Worm (Caenorhabditis elegans) whole organism, L3 larva: ENCODE measurements around the gene cyp-33C8.

ENCODE experiments used
- R02D3.7 ChIP-seq: fragments of 150-350 bp; optimal IDR thresholded peaks from 2 replicates; lab custom pipeline; 2014; ENCODE audit warnings: missing biosample characterization, missing genetic modification characterization
- ZK546.5 ChIP-seq: sonication (generic microtip); optimal IDR thresholded peaks from 2 replicates; lab custom pipeline; 2017; ENCODE audit warnings: missing biosample characterization, missing genetic modification characterization
- aly-2 ChIP-seq: fragments of 150-350 bp; optimal IDR thresholded peaks from 2 replicates; lab custom pipeline; 2014; ENCODE audit warnings: missing biosample characterization, missing genetic modification characterization
- ama-1 ChIP-seq: fragments of 150-350 bp; optimal IDR thresholded peaks from 2 replicates; lab custom pipeline; 2018
- ceh-16 ChIP-seq: sonication (generic microtip); optimal IDR thresholded peaks from 2 replicates; lab custom pipeline; 2017; ENCODE audit warnings: missing biosample characterization, missing genetic modification characterization
- ceh-28 ChIP-seq: fragments of 150-350 bp; optimal IDR thresholded peaks from 2 replicates; lab custom pipeline; 2014; ENCODE audit warnings: missing biosample characterization, missing genetic modification reagents, missing genetic modification characterization
- ceh-9 ChIP-seq: sonication (generic microtip); optimal IDR thresholded peaks from 2 replicates; lab custom pipeline; 2018; ENCODE audit warnings: missing biosample characterization, missing genetic modification characterization
- daf-12 ChIP-seq: fragments of 150-350 bp; optimal IDR thresholded peaks from 2 replicates; lab custom pipeline; 2014; ENCODE audit warnings: missing biosample characterization, missing genetic modification reagents, missing genetic modification characterization
- egl-27 ChIP-seq: sonication (generic microtip); optimal IDR thresholded peaks from 4 replicates; lab custom pipeline; 2017; ENCODE audit warnings: missing biosample characterization, missing genetic modification reagents, missing genetic modification characterization
- egl-5 ChIP-seq: fragments of 150-350 bp; optimal IDR thresholded peaks from 2 replicates; lab custom pipeline; 2017; ENCODE audit warnings: missing biosample characterization, missing genetic modification reagents, missing genetic modification characterization, inconsistent platforms
- elt-1 ChIP-seq: fragments of 150-350 bp; optimal IDR thresholded peaks from 2 replicates; lab custom pipeline; 2014; ENCODE audit warnings: missing biosample characterization, missing genetic modification characterization
- elt-2 ChIP-seq: sonication (generic microtip); optimal IDR thresholded peaks from 2 replicates; lab custom pipeline; 2016; ENCODE audit warnings: missing genetic modification reagents, mild to moderate bottlenecking, missing genetic modification characterization, missing compliant biosample characterization
- elt-3 ChIP-seq, 3 experiments: fragments of 150-350 bp in 1 of 3; sonication (generic microtip) in 2 of 3; optimal IDR thresholded peaks; 2 replicates in 2 of 3; 4 replicates in 1 of 3; lab custom pipeline; 2014 to 2017; ENCODE audit warnings: missing biosample characterization in 3 of 3, missing genetic modification characterization in 3 of 3
- eor-1 ChIP-seq, 2 experiments: fragments of 150-350 bp; optimal IDR thresholded peaks; 2 replicates each; lab custom pipeline; 2014 to 2018; ENCODE audit warnings: missing biosample characterization in 2 of 2, missing genetic modification characterization in 2 of 2
- fkh-10 ChIP-seq: sonication (generic microtip); optimal IDR thresholded peaks from 2 replicates; lab custom pipeline; 2017; ENCODE audit warnings: missing biosample characterization, missing genetic modification reagents, missing genetic modification characterization
- fkh-2 ChIP-seq: fragments of 150-350 bp; optimal IDR thresholded peaks from 2 replicates; lab custom pipeline; 2014; ENCODE audit warnings: missing biosample characterization, missing genetic modification reagents, missing genetic modification characterization
- fos-1 ChIP-seq: fragments of 150-350 bp; optimal IDR thresholded peaks from 2 replicates; lab custom pipeline; 2014; ENCODE audit warnings: missing biosample characterization, missing genetic modification characterization
- hmg-11 ChIP-seq: sonication (generic microtip); optimal IDR thresholded peaks from 2 replicates; lab custom pipeline; 2016; ENCODE audit warnings: missing genetic modification characterization, missing compliant biosample characterization
- jun-1 ChIP-seq: fragments of 150-350 bp; optimal IDR thresholded peaks from 2 replicates; lab custom pipeline; 2014; ENCODE audit warnings: missing biosample characterization, missing genetic modification reagents, missing genetic modification characterization
- lin-15B ChIP-seq: fragments of 150-350 bp; optimal IDR thresholded peaks from 2 replicates; lab custom pipeline; 2014; ENCODE audit warnings: missing biosample characterization, missing genetic modification characterization
- lin-39 ChIP-seq: fragments of 150-350 bp; optimal IDR thresholded peaks from 2 replicates; lab custom pipeline; 2018; ENCODE audit warnings: missing biosample characterization, missing genetic modification reagents, missing genetic modification characterization
- nhr-11 ChIP-seq: fragments of 150-350 bp; optimal IDR thresholded peaks from 2 replicates; lab custom pipeline; 2014; ENCODE audit warnings: missing biosample characterization, missing genetic modification characterization
- nhr-12 ChIP-seq: fragments of 150-350 bp; optimal IDR thresholded peaks from 2 replicates; lab custom pipeline; 2014; ENCODE audit warnings: missing biosample characterization, missing genetic modification characterization
- nhr-23 ChIP-seq: fragments of 150-350 bp; optimal IDR thresholded peaks from 2 replicates; lab custom pipeline; 2014; ENCODE audit warnings: missing biosample characterization, missing genetic modification reagents, missing genetic modification characterization
- nhr-237 ChIP-seq: fragments of 150-350 bp; optimal IDR thresholded peaks from 2 replicates; lab custom pipeline; 2014; ENCODE audit warnings: missing biosample characterization, missing genetic modification characterization
- nhr-25 ChIP-seq: sonication (generic microtip); optimal IDR thresholded peaks from 2 replicates; lab custom pipeline; 2017; ENCODE audit warnings: missing biosample characterization, missing genetic modification characterization
- nhr-28 ChIP-seq: fragments of 150-350 bp; optimal IDR thresholded peaks from 2 replicates; lab custom pipeline; 2014; ENCODE audit warnings: missing biosample characterization, missing genetic modification characterization
- nhr-43 ChIP-seq: sonication (generic microtip); optimal IDR thresholded peaks from 2 replicates; lab custom pipeline; 2016; ENCODE audit warnings: mild to moderate bottlenecking, missing genetic modification characterization, missing compliant biosample characterization; ENCODE audit not compliant: poor library complexity, severe bottlenecking
- nhr-67 ChIP-seq: fragments of 150-350 bp; optimal IDR thresholded peaks from 2 replicates; lab custom pipeline; 2014; ENCODE audit warnings: missing biosample characterization, missing genetic modification characterization
- nhr-77 ChIP-seq: fragments of 150-350 bp; optimal IDR thresholded peaks from 2 replicates; lab custom pipeline; 2014; ENCODE audit warnings: missing biosample characterization, missing genetic modification characterization
- pha-4 ChIP-seq: fragments of 150-350 bp; optimal IDR thresholded peaks from 2 replicates; lab custom pipeline; 2014; ENCODE audit warnings: missing biosample characterization, missing genetic modification reagents, missing genetic modification characterization
- pqm-1 ChIP-seq: fragments of 150-350 bp; optimal IDR thresholded peaks from 2 replicates; lab custom pipeline; 2017; ENCODE audit warnings: missing biosample characterization, missing genetic modification characterization, inconsistent platforms
- skn-1 ChIP-seq: fragments of 150-350 bp; optimal IDR thresholded peaks from 2 replicates; lab custom pipeline; 2014; ENCODE audit warnings: missing biosample characterization, missing genetic modification characterization
- snpc-4 ChIP-seq: fragments of 150-350 bp; optimal IDR thresholded peaks from 2 replicates; lab custom pipeline; 2014; ENCODE audit warnings: missing biosample characterization, missing genetic modification characterization
- tbx-2 ChIP-seq: sonication (generic microtip); optimal IDR thresholded peaks from 2 replicates; lab custom pipeline; 2016; ENCODE audit warnings: mild to moderate bottlenecking, missing genetic modification characterization, missing compliant biosample characterization
- unc-39 ChIP-seq: sonication (generic microtip); optimal IDR thresholded peaks from 4 replicates; lab custom pipeline; 2017; ENCODE audit warnings: missing biosample characterization, missing genetic modification characterization
- zag-1 ChIP-seq: fragments of 150-350 bp; optimal IDR thresholded peaks from 2 replicates; lab custom pipeline; 2014; ENCODE audit warnings: missing biosample characterization, missing genetic modification characterization
- ztf-11 ChIP-seq: fragments of 150-350 bp; optimal IDR thresholded peaks from 2 replicates; lab custom pipeline; 2014; ENCODE audit warnings: missing biosample characterization, missing genetic modification characterization
- ztf-4 ChIP-seq: fragments of 150-350 bp; optimal IDR thresholded peaks from 2 replicates; lab custom pipeline; 2014; ENCODE audit warnings: missing biosample characterization, missing genetic modification characterization

cyp-33C8 gene

ce11 chrV:3803343-3803742 lies at the start of gene cyp-33C8:
Gene cyp-33C8, minus strand, starts transcription at chrV:3803542.
- TF ChIP-seq nhr-67 (tag; lab: Kevin White, UChicago) (no peak), tbx-2 (tag; lab: Kevin White, UChicago) (no peak), nhr-12 (tag; lab: Kevin White, UChicago) (no peak), fos-1 (tag; lab: Kevin White, UChicago) (no peak), unc-39 (tag; lab: Kevin White, UChicago) (no peak), ceh-28 (tag; lab: Kevin White, UChicago) (no peak), ZK546.5 (tag; lab: Kevin White, UChicago) (no peak), elt-3 (tag; optimal IDR thresholded peaks at IDR 0.05; lab: Kevin White, UChicago) (no peak), ama-1 (no peak), nhr-11 (no peak), nhr-77 (tag; lab: Kevin White, UChicago) (no peak), snpc-4 (tag; lab: Kevin White, UChicago) (peak; percentile 5), egl-5 (tag; lab: Kevin White, UChicago) (no peak), nhr-237 (tag; lab: Kevin White, UChicago) (no peak), egl-27 (tag; lab: Kevin White, UChicago) (no peak), aly-2 (tag; lab: Kevin White, UChicago) (no peak), nhr-43 (tag; lab: Kevin White, UChicago) (no peak), nhr-28 (tag; lab: Kevin White, UChicago) (no peak), pqm-1 (peak; percentile 24), elt-2 (peak; percentile 21), hmg-11 (tag; lab: Kevin White, UChicago) (no peak), ceh-9 (tag; lab: Kevin White, UChicago) (no peak), lin-39 (tag; lab: Kevin White, UChicago) (peak; percentile 20), pha-4 (tag; lab: Kevin White, UChicago) (no peak), daf-12 (no peak), ceh-16 (no peak), zag-1 (tag; lab: Kevin White, UChicago) (no peak), lin-15B (no peak), ztf-11 (no peak)

ce11 chrV:3851760-3852159 lies 48.4 kb upstream of the cyp-33C8 start:
- TF ChIP-seq elt-2 (peak; percentile 81), nhr-28 (tag; lab: Kevin White, UChicago) (no peak), hmg-11 (tag; lab: Kevin White, UChicago) (no peak), R02D3.7 (tag; lab: Kevin White, UChicago) (no peak), eor-1 (tag; optimal IDR thresholded peaks at IDR 0.05; lab: Kevin White, UChicago) (no peak), nhr-23 (tag; lab: Kevin White, UChicago) (no peak), skn-1 (tag; lab: Kevin White, UChicago) (no peak), tbx-2 (tag; lab: Kevin White, UChicago) (no peak), aly-2 (tag; lab: Kevin White, UChicago) (no peak), pha-4 (tag; lab: Kevin White, UChicago) (peak; percentile 19), lin-15B (no peak), elt-1 (tag; lab: Kevin White, UChicago) (no peak), pqm-1 (peak; percentile 79), ztf-4 (tag; lab: Kevin White, UChicago) (no peak), snpc-4 (tag; lab: Kevin White, UChicago) (no peak), jun-1 (tag; lab: Kevin White, UChicago) (peak; percentile 26), ZK546.5 (tag; lab: Kevin White, UChicago) (no peak), ceh-9 (tag; lab: Kevin White, UChicago) (no peak), egl-5 (tag; lab: Kevin White, UChicago) (no peak), daf-12 (no peak), nhr-25 (tag; lab: Kevin White, UChicago) (no peak), lin-39 (tag; lab: Kevin White, UChicago) (no peak)
- TF ChIP-seq, all 47 proteins: peak for 4

ce11 chrV:3847268-3847667 lies 43.9 kb upstream of the cyp-33C8 start, which contains the start of gene nhr-185:
Gene nhr-185, minus strand, starts transcription at chrV:3847368.
- no peak for TF ChIP-seq lin-39 (tag; lab: Kevin White, UChicago)
- no peak for TF ChIP-seq fos-1 (tag; lab: Kevin White, UChicago)
- TF ChIP-seq skn-1 (tag; lab: Kevin White, UChicago): no peak

- TF ChIP-seq ZK546.5 (tag; lab: Kevin White, UChicago): no peak
- no peak for TF ChIP-seq nhr-237 (tag; lab: Kevin White, UChicago)
- TF ChIP-seq unc-39 (tag; lab: Kevin White, UChicago): no peak
- TF ChIP-seq pha-4 (tag; lab: Kevin White, UChicago): no peak
- no peak for TF ChIP-seq ama-1
- no peak for TF ChIP-seq eor-1 (tag; optimal IDR thresholded peaks at IDR 0.05; lab: Kevin White, UChicago)
- no peak for TF ChIP-seq snpc-4 (tag; lab: Kevin White, UChicago)
- peak; percentile 7 for TF ChIP-seq elt-2
- TF ChIP-seq fkh-10 (GFP tag; lab: Kevin White, UChicago): no peak
- TF ChIP-seq pqm-1: peak; percentile 85
- no peak for TF ChIP-seq aly-2 (tag; lab: Kevin White, UChicago)
- no peak for TF ChIP-seq fkh-2
These were observed 40.6 kb upstream of the cyp-33C8 start, which contains the start of gene ugt-32 for ce11 chrV:3843926-3844325. Gene ugt-32, minus strand, starts transcription at chrV:3844007.
